Fruit fly (Drosophila melanogaster) whole organism, embryonic: ENCODE measurements around the gene Rbcn-3B.
A peak's percentile ranks its signal among the peaks of the same experiment; 100 is the strongest.

Experiments used
- ATbp ChIP-seq: fragments of 200-800 bp; sonication (Bioruptor generic); optimal IDR thresholded peaks from 2 replicates; lab custom pipeline; 2017; ENCODE audit warnings: missing biosample characterization, mild to moderate bottlenecking, missing genetic modification characterization, missing genetic modification reagents
- Adf1 ChIP-seq: fragments of 200-800 bp; sonication (Bioruptor generic); IDR thresholded peaks from 2 replicates; pipeline ENCODE4 v1.3.6; 2022; ENCODE audit warnings: missing biosample characterization, missing genetic modification characterization
- Atf6 ChIP-seq: fragments of 200-800 bp; sonication (Bioruptor generic); IDR thresholded peaks from 2 replicates; pipeline ENCODE4 v1.3.6; 2022; ENCODE audit warnings: missing biosample characterization, missing genetic modification characterization
- CG10565 ChIP-seq: fragments of 200-800 bp; sonication (Bioruptor generic); optimal IDR thresholded peaks from 3 replicates; lab custom pipeline; 2016; ENCODE audit warnings: missing biosample characterization, mild to moderate bottlenecking, missing genetic modification characterization
- CG11247 ChIP-seq: fragments of 200-800 bp; sonication (Bioruptor generic); IDR thresholded peaks from 2 replicates; pipeline ENCODE4 v1.3.6; 2022; ENCODE audit warnings: missing biosample characterization, missing genetic modification characterization
- CG14441 ChIP-seq: fragments of 200-800 bp; sonication (Bioruptor generic); IDR thresholded peaks from 2 replicates; pipeline ENCODE4 v1.3.6; 2022; ENCODE audit warnings: missing biosample characterization, missing genetic modification characterization
- CG1529 ChIP-seq: fragments of 200-800 bp; sonication (Bioruptor generic); optimal IDR thresholded peaks from 3 replicates; lab custom pipeline; 2018; ENCODE audit warnings: missing biosample characterization, missing genetic modification characterization
- CG16815 ChIP-seq: fragments of 200-800 bp; sonication (Bioruptor generic); optimal IDR thresholded peaks from 3 replicates; lab custom pipeline; 2017; ENCODE audit warnings: missing biosample characterization, mild to moderate bottlenecking, missing genetic modification characterization
- CG18011 ChIP-seq: fragments of 200-800 bp; sonication (Bioruptor generic); optimal IDR thresholded peaks from 2 replicates; lab custom pipeline; 2017; ENCODE audit warnings: missing biosample characterization, missing genetic modification characterization, mild to moderate bottlenecking, moderate library complexity, missing genotype
- CG18599 ChIP-seq: fragments of 200-800 bp; sonication (Bioruptor generic); optimal IDR thresholded peaks from 3 replicates; lab custom pipeline; 2017; ENCODE audit warnings: missing biosample characterization, missing genetic modification characterization, mild to moderate bottlenecking, moderate library complexity, missing genetic modification reagents
- CG34422 ChIP-seq: fragments of 200-800 bp; sonication (Bioruptor generic); IDR thresholded peaks from 3 replicates; pipeline ENCODE4 v1.3.6; 2022; ENCODE audit warnings: missing biosample characterization, missing genetic modification characterization
- CG3838 ChIP-seq: fragments of 200-800 bp; sonication (Bioruptor generic); optimal IDR thresholded peaks from 3 replicates; lab custom pipeline; 2016; ENCODE audit warnings: missing biosample characterization, missing genetic modification characterization
- CG3995 ChIP-seq: fragments of 200-800 bp; sonication (Bioruptor generic); optimal IDR thresholded peaks from 3 replicates; lab custom pipeline; 2016; ENCODE audit warnings: missing biosample characterization, missing genetic modification characterization
- CG42726 ChIP-seq: fragments of 200-800 bp; sonication (Bioruptor generic); IDR thresholded peaks from 2 replicates; pipeline ENCODE4 v1.3.6; 2022; ENCODE audit warnings: missing biosample characterization, missing genetic modification characterization; ENCODE audit not compliant: partially characterized antibody
- CG4360 ChIP-seq: fragments of 200-800 bp; sonication (Bioruptor generic); IDR thresholded peaks from 2 replicates; pipeline ENCODE4 v1.3.6; 2022; ENCODE audit warnings: missing biosample characterization, missing genetic modification characterization
- CG6254 ChIP-seq: fragments of 200-800 bp; sonication (Bioruptor generic); optimal IDR thresholded peaks from 3 replicates; lab custom pipeline; 2017; ENCODE audit warnings: mild to moderate bottlenecking, missing biosample characterization, missing genetic modification reagents, missing genetic modification characterization
- CG6654 ChIP-seq: fragments of 200-800 bp; sonication (Bioruptor generic); optimal IDR thresholded peaks from 2 replicates; lab custom pipeline; 2017; ENCODE audit warnings: missing biosample characterization, mild to moderate bottlenecking, missing genetic modification characterization
- CG6683 ChIP-seq: fragments of 200-800 bp; sonication (Bioruptor generic); optimal IDR thresholded peaks from 2 replicates; lab custom pipeline; 2017; ENCODE audit warnings: missing biosample characterization, mild to moderate bottlenecking, missing genetic modification characterization, missing genetic modification reagents
- CG9932 ChIP-seq: fragments of 200-800 bp; sonication (Bioruptor generic); IDR thresholded peaks from 2 replicates; pipeline ENCODE4 v1.3.6; 2022; ENCODE audit warnings: missing biosample characterization, missing genetic modification characterization
- Dad ChIP-seq: fragments of 200-800 bp; sonication (Bioruptor generic); optimal IDR thresholded peaks from 3 replicates; lab custom pipeline; 2016; ENCODE audit warnings: missing biosample characterization, missing genetic modification characterization
- H2.0 ChIP-seq: fragments of 200-800 bp; sonication (Bioruptor generic); IDR thresholded peaks from 2 replicates; pipeline ENCODE4 v1.3.6; 2022; ENCODE audit warnings: missing biosample characterization, missing genetic modification characterization
- HmgD ChIP-seq: fragments of 200-800 bp; sonication (Bioruptor generic); optimal IDR thresholded peaks from 3 replicates; lab custom pipeline; 2016; ENCODE audit warnings: missing biosample characterization, missing genetic modification characterization
- Hr39 ChIP-seq: fragments of >200 bp; optimal IDR thresholded peaks from 2 replicates; lab custom pipeline; 2017
- Lpt ChIP-seq: fragments of >200 bp; optimal IDR thresholded peaks from 2 replicates; lab custom pipeline; 2018; ENCODE audit warnings: missing biosample characterization, missing genetic modification characterization
- Meics ChIP-seq: fragments of 200-800 bp; sonication (Bioruptor generic); optimal IDR thresholded peaks from 2 replicates; lab custom pipeline; 2017; ENCODE audit warnings: missing biosample characterization, mild to moderate bottlenecking, missing genetic modification characterization
- Neu2 ChIP-seq: fragments of 200-800 bp; sonication (Bioruptor generic); optimal IDR thresholded peaks from 3 replicates; lab custom pipeline; 2016; ENCODE audit warnings: missing biosample characterization, missing genetic modification characterization, borderline replicate concordance
- Rfx ChIP-seq: fragments of 200-800 bp; sonication (Bioruptor generic); IDR thresholded peaks from 2 replicates; pipeline ENCODE4 v1.3.6; 2022; ENCODE audit warnings: missing biosample characterization, missing genetic modification characterization
- Vsx1 ChIP-seq: fragments of 200-800 bp; sonication (Bioruptor generic); optimal IDR thresholded peaks from 2 replicates; lab custom pipeline; 2017; ENCODE audit warnings: missing biosample characterization, mild to moderate bottlenecking, missing genetic modification characterization, missing genetic modification reagents
- bsh ChIP-seq, 2 experiments: fragments of 200-800 bp; sonication (Bioruptor generic); optimal IDR thresholded peaks; 2 replicates each; lab custom pipeline; 2017 to 2018; ENCODE audit warnings: mild to moderate bottlenecking in 2 of 2, missing biosample characterization in 2 of 2, missing genetic modification characterization in 2 of 2, moderate library complexity in 1 of 2
- caup ChIP-seq: fragments of 200-800 bp; sonication (Bioruptor generic); optimal IDR thresholded peaks from 3 replicates; lab custom pipeline; 2017; ENCODE audit warnings: missing biosample characterization, mild to moderate bottlenecking, missing genetic modification characterization, moderate library complexity; ENCODE audit not compliant: severe bottlenecking
- crp ChIP-seq, 2 experiments: fragments of 200-800 bp; sonication (Bioruptor generic); optimal IDR thresholded peaks; 2 replicates in 1 of 2; 3 replicates in 1 of 2; lab custom pipeline; 2017; ENCODE audit warnings: missing biosample characterization in 2 of 2, missing genetic modification characterization in 2 of 2, mild to moderate bottlenecking in 1 of 2, moderate library complexity in 1 of 2
- dan ChIP-seq: fragments of 200-800 bp; sonication (Bioruptor generic); IDR thresholded peaks from 2 replicates; pipeline ENCODE4 v1.3.6; 2022; ENCODE audit warnings: missing biosample characterization, missing genetic modification characterization
- dati ChIP-seq: fragments of 200-800 bp; sonication (Bioruptor generic); IDR thresholded peaks from 2 replicates; pipeline ENCODE4 v1.3.6; 2022; ENCODE audit warnings: missing biosample characterization, missing genetic modification characterization
- fd3F ChIP-seq: fragments of 200-800 bp; sonication (Bioruptor generic); optimal IDR thresholded peaks from 2 replicates; lab custom pipeline; 2018; ENCODE audit warnings: missing biosample characterization, mild to moderate bottlenecking, missing genetic modification characterization, moderate library complexity
- gcm ChIP-seq: fragments of 200-800 bp; sonication (Bioruptor generic); optimal IDR thresholded peaks from 2 replicates; lab custom pipeline; 2019; ENCODE audit warnings: missing biosample characterization, mild to moderate bottlenecking, missing genetic modification characterization, moderate library complexity
- nom ChIP-seq: fragments of 200-800 bp; sonication (Bioruptor generic); optimal IDR thresholded peaks from 2 replicates; lab custom pipeline; 2017; ENCODE audit warnings: missing biosample characterization, missing genetic modification characterization, mild to moderate bottlenecking, moderate library complexity, missing genetic modification reagents
- onecut ChIP-seq: fragments of 200-800 bp; sonication (Bioruptor generic); IDR thresholded peaks from 2 replicates; pipeline ENCODE4 v1.3.6; 2022; ENCODE audit warnings: missing biosample characterization, missing genetic modification characterization
- pan ChIP-seq, 4 experiments: fragments of >200 bp in 3 of 4; fragments of 200-800 bp in 1 of 4; sonication (Bioruptor generic) in 1 of 4; optimal IDR thresholded peaks in 3 of 4; IDR thresholded peaks in 1 of 4; 2 replicates each; pipeline versions ENCODE4 v1.3.6 to Lab custom; 2017 to 2022; ENCODE audit warnings: missing biosample characterization in 2 of 4, missing genetic modification characterization in 2 of 4, mixed read lengths in 1 of 4
- rib ChIP-seq: fragments of 200-800 bp; sonication (Bioruptor generic); IDR thresholded peaks from 2 replicates; pipeline ENCODE4 v1.3.6; 2022; ENCODE audit warnings: missing biosample characterization, missing genetic modification characterization
- ro ChIP-seq: fragments of 200-800 bp; sonication (Bioruptor generic); IDR thresholded peaks from 2 replicates; pipeline ENCODE4 v1.3.6; 2022; ENCODE audit warnings: missing biosample characterization, missing genetic modification characterization
- sc ChIP-seq, 3 experiments: fragments of >200 bp in 2 of 3; fragments of 200-800 bp in 1 of 3; sonication (Bioruptor generic) in 1 of 3; optimal IDR thresholded peaks; 2 replicates in 2 of 3; 3 replicates in 1 of 3; lab custom pipeline; 2017; ENCODE audit warnings: mild to moderate bottlenecking in 1 of 3, missing biosample characterization in 1 of 3, missing genetic modification characterization in 1 of 3, missing genetic modification reagents in 1 of 3
- scrt ChIP-seq: fragments of 200-800 bp; sonication (Bioruptor generic); optimal IDR thresholded peaks from 2 replicates; lab custom pipeline; 2018; ENCODE audit warnings: missing biosample characterization, mild to moderate bottlenecking, missing genetic modification characterization, moderate library complexity
- so ChIP-seq: fragments of 200-800 bp; sonication (Bioruptor generic); IDR thresholded peaks from 3 replicates; pipeline ENCODE4 v1.3.6; 2022; ENCODE audit warnings: missing biosample characterization, missing genetic modification characterization
- stc ChIP-seq: fragments of 200-800 bp; sonication (Bioruptor generic); IDR thresholded peaks from 2 replicates; pipeline ENCODE4 v1.3.6; 2022; ENCODE audit warnings: missing biosample characterization, missing genetic modification characterization
- toy ChIP-seq: fragments of 200-800 bp; sonication (Bioruptor generic); IDR thresholded peaks from 2 replicates; pipeline ENCODE4 v1.3.6; 2022; ENCODE audit warnings: missing biosample characterization, missing genetic modification characterization
- unc-4 ChIP-seq: fragments of 200-800 bp; sonication (Bioruptor generic); IDR thresholded peaks from 2 replicates; pipeline ENCODE4 v1.3.6; 2022; ENCODE audit warnings: missing biosample characterization, missing genetic modification characterization; ENCODE audit not compliant: partially characterized antibody
- vfl ChIP-seq: fragments of 200-800 bp; sonication (Bioruptor generic); optimal IDR thresholded peaks from 2 replicates; lab custom pipeline; 2016; ENCODE audit warnings: missing biosample characterization, missing genetic modification characterization
- wdn ChIP-seq: fragments of 200-800 bp; sonication (Bioruptor generic); IDR thresholded peaks from 2 replicates; pipeline ENCODE4 v1.3.6; 2022; ENCODE audit warnings: missing biosample characterization, missing genetic modification characterization
- wek ChIP-seq: fragments of 200-800 bp; sonication (Bioruptor generic); optimal IDR thresholded peaks from 3 replicates; lab custom pipeline; 2018; ENCODE audit warnings: missing biosample characterization, mild to moderate bottlenecking, missing genetic modification characterization, moderate library complexity

Rbcn-3B gene

DNA sequence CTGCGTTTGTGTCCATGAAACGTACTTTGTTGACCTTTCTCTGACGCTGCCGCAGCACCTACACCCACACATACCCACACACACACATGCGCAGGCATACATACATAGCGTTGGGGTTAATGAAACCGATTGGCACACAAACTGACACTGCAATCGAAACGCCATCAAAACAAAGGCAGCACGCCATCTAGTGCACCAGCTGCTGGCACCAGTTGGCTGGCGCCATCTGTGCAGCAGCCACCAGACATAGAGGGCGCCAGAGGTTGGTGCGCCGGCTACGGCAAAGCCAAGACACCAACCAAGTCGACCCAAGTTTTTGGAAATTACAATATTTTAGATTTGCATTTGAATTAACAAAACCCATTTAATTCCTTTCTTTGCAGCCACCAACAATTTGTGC is 44.2 kb downstream of the Rbcn-3B start (continued):
- peak; percentile 62 for TF ChIP-seq CG16815 (GFP tag; lab: Kevin White, UChicago)
- peak; percentile 60 for TF ChIP-seq H2.0 (GFP tag; lab: Robert Waterston, UW)
- TF ChIP-seq CG1529 = no peak
- TF ChIP-seq CG11247 (GFP tag; lab: Robert Waterston, UW) = peak; percentile 89
- no peak for TF ChIP-seq toy (GFP tag; lab: Robert Waterston, UW)
- TF ChIP-seq vfl (GFP tag; lab: Kevin White, UChicago) = no peak
- no peak for TF ChIP-seq scrt (GFP tag; lab: Kevin White, UChicago)
- TF ChIP-seq CG9932 (GFP tag; lab: Robert Waterston, UW) = peak; percentile 93
- 0 out of 2 replicates have a peak, but pooled peaks have one; percentile 31 for TF ChIP-seq dan (GFP tag; lab: Robert Waterston, UW)
- TF ChIP-seq rib (GFP tag; lab: Robert Waterston, UW) = peak; percentile 62
- peak; percentile 55 for TF ChIP-seq Dad (GFP tag; lab: Kevin White, UChicago)
- TF ChIP-seq unc-4 = peak; percentile 28; the same call in 1 of the 2 replicates
- TF ChIP-seq nom = no peak
- no peak for TF ChIP-seq Neu2 (GFP tag; lab: Kevin White, UChicago)
- TF ChIP-seq CG14441 = peak; percentile 73
- TF ChIP-seq gcm (GFP tag; lab: Kevin White, UChicago) = no peak
- TF ChIP-seq CG4360 = no peak
- TF ChIP-seq CG6654 = peak; percentile 22
- TF ChIP-seq ro = peak; percentile 45; the same call in 1 of the 2 replicates
- TF ChIP-seq bsh (GFP tag; optimal IDR thresholded peaks at IDR 0.05; lab: Kevin White, UChicago) = peak in 1 of 2 experiments; percentile 2
- peak; percentile 46 for TF ChIP-seq caup
- TF ChIP-seq dati (GFP tag; lab: Robert Waterston, UW) = 0 out of 2 replicates have a peak, but pooled peaks have one; percentile 11
- TF ChIP-seq Lpt (GFP tag; lab: Kevin White, UChicago) = no peak
- 0 out of 3 replicates have a peak, but pooled peaks have one; percentile 21 for TF ChIP-seq so (GFP tag; lab: Robert Waterston, UW)
- no peak for TF ChIP-seq Vsx1 (GFP tag; lab: Kevin White, UChicago)
- no peak for TF ChIP-seq CG6254 (GFP tag; lab: Kevin White, UChicago)
- TF ChIP-seq ATbp = no peak
- TF ChIP-seq stc = no peak
- 0 out of 2 replicates have a peak, but pooled peaks have one; percentile 30 for TF ChIP-seq Adf1 (GFP tag; lab: Robert Waterston, UW)
- TF ChIP-seq wek (GFP tag; lab: Kevin White, UChicago) = no peak
- TF ChIP-seq Atf6 (GFP tag; lab: Robert Waterston, UW) = no peak
- TF ChIP-seq CG18011 (GFP tag; lab: Kevin White, UChicago) = no peak
- TF ChIP-seq CG10565 = no peak
- peak; percentile 19 for TF ChIP-seq CG6683 (GFP tag; lab: Kevin White, UChicago)
- no peak for TF ChIP-seq pan (optimal IDR thresholded peaks at IDR 0.05; lab: Kevin White, UChicago)
- peak in 1 of 2 experiments; percentile 57 for TF ChIP-seq pan (GFP tag; optimal IDR thresholded peaks at IDR 0.05 in 1 of 2, IDR thresholded peaks at IDR 0.05 in 1 of 2)
- peak; percentile 93 for TF ChIP-seq Rfx (GFP tag; lab: Robert Waterston, UW)
- TF ChIP-seq onecut (GFP tag; lab: Robert Waterston, UW) = peak; percentile 73
- TF ChIP-seq fd3F (GFP tag; lab: Kevin White, UChicago) = no peak
- no peak for TF ChIP-seq CG3995 (GFP tag; lab: Kevin White, UChicago)
- peak; percentile 54 for TF ChIP-seq Meics
- TF ChIP-seq Hr39 (lab: Kevin White, UChicago) = no peak
- peak; percentile 84; the same call in 1 of the 2 replicates for TF ChIP-seq CG42726
- peak; percentile 77 for TF ChIP-seq CG34422 (GFP tag; lab: Robert Waterston, UW)
- TF ChIP-seq CG3838 = no peak
- peak; percentile 24 for TF ChIP-seq CG18599
- no peak for TF ChIP-seq wdn
- TF ChIP-seq sc (optimal IDR thresholded peaks at IDR 0.05; lab: Kevin White, UChicago) = no peak
- TF ChIP-seq sc (GFP tag; optimal IDR thresholded peaks at IDR 0.05; lab: Kevin White, UChicago) = no peak
- peak; percentile 90 for TF ChIP-seq HmgD (GFP tag; lab: Kevin White, UChicago)
- TF ChIP-seq crp (GFP tag; optimal IDR thresholded peaks at IDR 0.05; lab: Kevin White, UChicago) = peak in 1 of 2 experiments; percentile 15
